Worm (Caenorhabditis elegans): ENCODE data around the gene srbc-24.

ce11 chrV:2126996-2127585 lies 24.5 kb upstream of the srbc-24 start, which contains the start of gene ldp-1:
- TF ChIP-seq jun-1 (tag; optimal IDR thresholded peaks at IDR 0.05) (no peak), elt-2 (tag; optimal IDR thresholded peaks at IDR 0.05) (no peak), R02D3.7 (tag; optimal IDR thresholded peaks at IDR 0.05) (peak; percentile 6), mdl-1 (tag; optimal IDR thresholded peaks at IDR 0.05) (no peak), ama-1 (optimal IDR thresholded peaks at IDR 0.05) (no peak), lin-15B (tag; optimal IDR thresholded peaks at IDR 0.05) (peak; percentile 73), zag-1 (tag; optimal IDR thresholded peaks at IDR 0.05) (no peak), fkh-10 (GFP tag; optimal IDR thresholded peaks at IDR 0.05) (peak; percentile 4), ceh-28 (tag; optimal IDR thresholded peaks at IDR 0.05) (no peak), unc-62 (GFP tag; optimal IDR thresholded peaks at IDR 0.05) (no peak)
